Fruit fly (Drosophila melanogaster): ENCODE measurements around the gene CG33177.

The CG33177 gene

DNA sequence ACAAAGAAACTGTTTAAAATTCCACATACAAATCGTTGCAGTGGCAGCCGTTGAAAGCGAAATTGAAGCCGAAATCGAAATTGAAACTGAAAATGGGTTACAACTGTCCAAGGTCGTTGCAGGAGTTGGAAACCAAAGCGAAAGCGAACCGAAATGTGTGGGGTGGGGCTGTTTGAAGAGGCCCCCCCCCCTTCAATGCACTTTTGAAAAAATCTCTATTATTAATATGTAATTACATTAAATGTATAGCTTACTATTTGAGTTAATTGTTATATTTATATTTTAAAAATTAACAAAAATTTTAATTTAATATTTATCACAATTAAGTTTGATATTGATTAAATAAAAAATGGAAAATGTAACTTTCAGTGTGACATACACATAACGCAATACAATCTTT is 40.5 kb downstream of the CG33177 start (continued):
- TF ChIP-seq fd96Cb (tag; optimal IDR thresholded peaks at IDR 0.05), result peak; percentile 17
- TF ChIP-seq ara (GFP tag; IDR thresholded peaks at IDR 0.05), result no peak
- no peak for TF ChIP-seq Atf6 (GFP tag; IDR thresholded peaks at IDR 0.05)
- no peak for TF ChIP-seq C15 (GFP tag; IDR thresholded peaks at IDR 0.05)
- TF ChIP-seq CG10147 (GFP tag; optimal IDR thresholded peaks at IDR 0.05), result no peak
- no peak for TF ChIP-seq CG15011 (GFP tag; optimal IDR thresholded peaks at IDR 0.05)
- no peak for TF ChIP-seq wdn (GFP tag; IDR thresholded peaks at IDR 0.05)
- no peak for TF ChIP-seq CG31365 (tag; optimal IDR thresholded peaks at IDR 0.05)
- no peak for TF ChIP-seq crol (GFP tag; IDR thresholded peaks at IDR 0.05)
- TF ChIP-seq lab (GFP tag; optimal IDR thresholded peaks at IDR 0.05), result no peak
- TF ChIP-seq Awh (GFP tag; IDR thresholded peaks at IDR 0.05), result no peak
- peak; percentile 38; the same call in 1 of the 2 replicates for TF ChIP-seq Xrp1 (GFP tag; IDR thresholded peaks at IDR 0.05)
- no peak for TF ChIP-seq mirr (GFP tag; optimal IDR thresholded peaks at IDR 0.05)
- peak; percentile 7 for TF ChIP-seq CG17385 (GFP tag; optimal IDR thresholded peaks at IDR 0.05)
- peak; percentile 12 for TF ChIP-seq CG14710 (tag; optimal IDR thresholded peaks at IDR 0.05)
- no peak for TF ChIP-seq CG12071 (GFP tag; optimal IDR thresholded peaks at IDR 0.05)
- no peak for TF ChIP-seq CG2889 (GFP tag; IDR thresholded peaks at IDR 0.05)
- no peak for TF ChIP-seq CG6683 (GFP tag; optimal IDR thresholded peaks at IDR 0.05)
- TF ChIP-seq Dek (tag; optimal IDR thresholded peaks at IDR 0.05), result no peak
- TF ChIP-seq odd (GFP tag; optimal IDR thresholded peaks at IDR 0.05), result no peak
- TF ChIP-seq ken (GFP tag; IDR thresholded peaks at IDR 0.05), result no peak
- TF ChIP-seq pfk (GFP tag; optimal IDR thresholded peaks at IDR 0.05), result no peak
- TF ChIP-seq dpn (GFP tag; optimal IDR thresholded peaks at IDR 0.05), result no peak
- no peak for TF ChIP-seq HLH4C (GFP tag; IDR thresholded peaks at IDR 0.05; ENCODE audit: partially characterized antibody)
- peak; percentile 12 for TF ChIP-seq gcm (GFP tag; optimal IDR thresholded peaks at IDR 0.05)
- no peak for TF ChIP-seq Abd-B (GFP tag; optimal IDR thresholded peaks at IDR 0.05)
- TF ChIP-seq Taf1 (GFP tag; IDR thresholded peaks at IDR 0.05), result no peak
- TF ChIP-seq chinmo (GFP tag; IDR thresholded peaks at IDR 0.05; ENCODE audit: partially characterized antibody), result no peak
- no peak for TF ChIP-seq CG7372 (GFP tag; IDR thresholded peaks at IDR 0.05)
- TF ChIP-seq zfh1 (GFP tag; IDR thresholded peaks at IDR 0.05), result no peak
- no peak for TF ChIP-seq CG17568 (GFP tag; optimal IDR thresholded peaks at IDR 0.05)
- no peak for TF ChIP-seq Jarid2 (GFP tag; optimal IDR thresholded peaks at IDR 0.05)
- TF ChIP-seq Doc2 (GFP tag; IDR thresholded peaks at IDR 0.05), result no peak
- TF ChIP-seq H15 (GFP tag; IDR thresholded peaks at IDR 0.05), result no peak
- TF ChIP-seq CG42726 (GFP tag; IDR thresholded peaks at IDR 0.05; ENCODE audit: partially characterized antibody), result no peak
- peak; percentile 16 for TF ChIP-seq unpg (GFP tag; optimal IDR thresholded peaks at IDR 0.05)
- no peak for TF ChIP-seq CG14014 (GFP tag; IDR thresholded peaks at IDR 0.05)
- TF ChIP-seq CG4854 (GFP tag; optimal IDR thresholded peaks at IDR 0.05), result no peak
- no peak for TF ChIP-seq CG6765 (GFP tag; optimal IDR thresholded peaks at IDR 0.05)
- TF ChIP-seq Adf1 (GFP tag; IDR thresholded peaks at IDR 0.05), result no peak
- no peak for TF ChIP-seq Ets65A (GFP tag)
- 0 out of 3 replicates have a peak, but pooled peaks have one; percentile 13 for TF ChIP-seq CG14050 (GFP tag; IDR thresholded peaks at IDR 0.05)
- no peak for TF ChIP-seq emc (GFP tag; optimal IDR thresholded peaks at IDR 0.05)
- TF ChIP-seq CG7556 (GFP tag; optimal IDR thresholded peaks at IDR 0.05), result peak; percentile 25
- TF ChIP-seq CG3163 (GFP tag; optimal IDR thresholded peaks at IDR 0.05), result no peak
- TF ChIP-seq Oaz (GFP tag; IDR thresholded peaks at IDR 0.05), result no peak
- no peak for TF ChIP-seq CTCF (GFP tag; optimal IDR thresholded peaks at IDR 0.05)
- no peak for TF ChIP-seq vfl (GFP tag; optimal IDR thresholded peaks at IDR 0.05)
- TF ChIP-seq gsb (GFP tag; IDR thresholded peaks at IDR 0.05), result no peak
- TF ChIP-seq CG3838 (GFP tag; optimal IDR thresholded peaks at IDR 0.05), result no peak
- no peak for TF ChIP-seq ATbp (GFP tag; optimal IDR thresholded peaks at IDR 0.05)
- TF ChIP-seq CG8290 (GFP tag; optimal IDR thresholded peaks at IDR 0.05), result no peak
- TF ChIP-seq CG8290 (tag; optimal IDR thresholded peaks at IDR 0.05), result no peak

Data from whole organism, embryonic.